Worm (Caenorhabditis elegans): ENCODE measurements around the gene R04A9.3.

Gene R04A9.3

ce11 chrX:410073-410572 lies 29.7 kb upstream of the R04A9.3 start:
- TF ChIP-seq skn-1 (tag; optimal IDR thresholded peaks at IDR 0.05) (no peak), mep-1 (tag; optimal IDR thresholded peaks at IDR 0.05) (peak; percentile 97), nhr-28 (tag; optimal IDR thresholded peaks at IDR 0.05) (peak; percentile 84), madf-9 (GFP tag; conservative IDR thresholded peaks at IDR 0.05) (peak; percentile 61; the same call in 1 of the 2 replicates), zag-1 (tag; optimal IDR thresholded peaks at IDR 0.05) (peak; percentile 70), nhr-25 (tag; optimal IDR thresholded peaks at IDR 0.05; ENCODE audit: borderline replicate concordance, insufficient read depth) (peak; percentile 75), F26F4.8 (GFP tag; conservative IDR thresholded peaks at IDR 0.05) (peak; percentile 63; the same call in 1 of the 2 replicates), lin-1 (GFP tag; IDR thresholded peaks at IDR 0.05) (peak; percentile 65), Y5F2A.4 (GFP tag; optimal IDR thresholded peaks at IDR 0.05) (no peak), daf-8 (GFP tag; IDR thresholded peaks at IDR 0.05) (no peak), ces-1 (GFP tag; optimal IDR thresholded peaks at IDR 0.05) (no peak), arid-1 (GFP tag; conservative IDR thresholded peaks at IDR 0.05) (peak; percentile 31; the same call in 1 of the 2 replicates), lin-38 (GFP tag; IDR thresholded peaks at IDR 0.05) (peak; percentile 76), pha-4 (GFP tag; IDR thresholded peaks at IDR 0.05) (peak; percentile 86), pha-4 (tag; optimal IDR thresholded peaks at IDR 0.05) (peak; percentile 44), nhr-41 (GFP tag; IDR thresholded peaks at IDR 0.05) (no peak), ztf-7 (tag; optimal IDR thresholded peaks at IDR 0.05) (peak; percentile 70), ZK337.2 (GFP tag; IDR thresholded peaks at IDR 0.05) (0 out of 2 replicates have a peak, but pooled peaks have one; percentile 53), hlh-30 (tag; optimal IDR thresholded peaks at IDR 0.05; ENCODE audit: insufficient read depth) (peak; percentile 83), unc-62 (GFP tag; optimal IDR thresholded peaks at IDR 0.05 in 1 of 2) (peak in 1 of 2 experiments; percentile 90), unc-62 (tag; optimal IDR thresholded peaks at IDR 0.05) (no peak), php-3 (GFP tag; IDR thresholded peaks at IDR 0.05) (peak; percentile 77), ceh-20 (GFP tag; IDR thresholded peaks at IDR 0.05) (peak; percentile 79), dve-1 (tag; optimal IDR thresholded peaks at IDR 0.05; ENCODE audit: insufficient read depth) (no peak), ZK546.5 (tag; optimal IDR thresholded peaks at IDR 0.05) (peak in 1 of 2 experiments; percentile 26), dmd-8 (GFP tag; IDR thresholded peaks at IDR 0.05) (peak; percentile 88), lir-3 (tag; optimal IDR thresholded peaks at IDR 0.05) (peak; percentile 84), saeg-2 (GFP tag; IDR thresholded peaks at IDR 0.05) (no peak), nhr-6 (tag; optimal IDR thresholded peaks at IDR 0.05) (peak; percentile 88), ama-1 (optimal IDR thresholded peaks at IDR 0.05) (no peak), nhr-76 (tag; optimal IDR thresholded peaks at IDR 0.05) (no peak), F37D6.2 (tag; optimal IDR thresholded peaks at IDR 0.05) (peak; percentile 94), nhr-77 (tag; optimal IDR thresholded peaks at IDR 0.05) (peak; percentile 95), dmd-9 (GFP tag; IDR thresholded peaks at IDR 0.05) (peak; percentile 81), spr-3 (GFP tag; optimal IDR thresholded peaks at IDR 0.05) (peak; percentile 82), hmg-1.1 (GFP tag; IDR thresholded peaks at IDR 0.05) (peak; percentile 98), nhr-237 (tag; optimal IDR thresholded peaks at IDR 0.05) (peak; percentile 45), lim-7 (GFP tag; IDR thresholded peaks at IDR 0.05) (peak; percentile 87), attf-4 (tag; optimal IDR thresholded peaks at IDR 0.05) (no peak), madf-5 (GFP tag; IDR thresholded peaks at IDR 0.05) (peak; percentile 40 to 78; a peak in 1 of 4 replicates), ceh-28 (tag; optimal IDR thresholded peaks at IDR 0.05) (peak; percentile 66), Y105C5A.15 (GFP tag; IDR thresholded peaks at IDR 0.05) (no peak), dpl-1 (GFP tag; optimal IDR thresholded peaks at IDR 0.05) (peak; percentile 60), ztf-11 (tag; optimal IDR thresholded peaks at IDR 0.05) (no peak), egl-27 (tag; optimal IDR thresholded peaks at IDR 0.05) (no peak), rbr-2 (tag; optimal IDR thresholded peaks at IDR 0.05) (peak; percentile 97), daf-19 (GFP tag; conservative IDR thresholded peaks at IDR 0.05) (peak; percentile 70), lin-29 (GFP tag; IDR thresholded peaks at IDR 0.05) (peak; percentile 70), spr-1 (tag; optimal IDR thresholded peaks at IDR 0.05) (peak; percentile 93), nhr-11 (tag; optimal IDR thresholded peaks at IDR 0.05) (peak; percentile 81), tra-1 (GFP tag; IDR thresholded peaks at IDR 0.05) (peak; percentile 79), snpc-4 (tag; optimal IDR thresholded peaks at IDR 0.05) (no peak)

All from whole organism, L4 larva.